Worm (Caenorhabditis elegans): ENCODE measurements around the gene C05D10.4.

- no peak for TF ChIP-seq lin-11 (tag; optimal IDR thresholded peaks at IDR 0.05)
- TF ChIP-seq K09A11.1 (tag; optimal IDR thresholded peaks at IDR 0.05; ENCODE audit: insufficient read depth) = no peak
- no peak for TF ChIP-seq pag-3 (tag; optimal IDR thresholded peaks at IDR 0.05; ENCODE audit: borderline replicate concordance)
- no peak for TF ChIP-seq ets-4 (tag; optimal IDR thresholded peaks at IDR 0.05)
- no peak for TF ChIP-seq tbx-2 (tag; optimal IDR thresholded peaks at IDR 0.05)
- TF ChIP-seq F13H6.1 (tag; optimal IDR thresholded peaks at IDR 0.05) = no peak
- TF ChIP-seq nhr-11 (tag; optimal IDR thresholded peaks at IDR 0.05) = no peak
Measured at ce11 chrIII:6147903-6148302, 45.2 kb upstream of the C05D10.4 start, which contains the start of gene Y42G9A.2.
